Worm (Caenorhabditis elegans) whole organism, dauer: Measurements from ENCODE around the gene nhr-78.

Source experiments
- unc-62 ChIP-seq: sonication (generic microtip); optimal IDR thresholded peaks from 2 replicates; lab custom pipeline; 2017; ENCODE audit warnings: missing biosample characterization, missing genetic modification reagents, missing genetic modification characterization

nhr-78 gene

ce11 chrIV:4277694-4278093 is at the start of gene nhr-78:
nhr-78 (minus strand) TSS chrIV:4277875.
- TF ChIP-seq unc-62 = no peak

DNA sequence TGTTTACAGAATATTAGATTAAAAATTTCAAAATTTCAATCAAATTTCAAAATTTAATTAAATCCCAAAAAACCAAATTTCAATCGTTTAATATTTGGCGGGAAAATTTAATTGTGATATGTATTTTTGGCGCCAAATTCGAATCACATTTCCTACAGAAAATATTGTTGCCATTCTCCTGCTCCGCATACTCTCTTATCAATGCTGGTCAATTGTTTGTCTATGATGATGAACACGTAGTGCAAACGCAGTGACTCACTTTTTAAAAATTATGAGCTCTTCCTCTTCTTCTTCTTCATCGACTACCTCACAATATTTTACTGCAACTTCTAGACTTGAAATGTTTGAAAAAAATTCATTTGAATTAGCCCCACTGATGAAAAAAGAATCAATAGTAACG is 48.8 kb upstream of the nhr-78 start, which contains the start of gene trpl-2:
TSS of gene trpl-2 (plus strand) at position 210 of the 400 bp plus-strand sequence.
- no peak for TF ChIP-seq unc-62

ce11 chrIV:4319473-4319872 is 41.8 kb upstream of the nhr-78 start:
- no peak for TF ChIP-seq unc-62

DNA sequence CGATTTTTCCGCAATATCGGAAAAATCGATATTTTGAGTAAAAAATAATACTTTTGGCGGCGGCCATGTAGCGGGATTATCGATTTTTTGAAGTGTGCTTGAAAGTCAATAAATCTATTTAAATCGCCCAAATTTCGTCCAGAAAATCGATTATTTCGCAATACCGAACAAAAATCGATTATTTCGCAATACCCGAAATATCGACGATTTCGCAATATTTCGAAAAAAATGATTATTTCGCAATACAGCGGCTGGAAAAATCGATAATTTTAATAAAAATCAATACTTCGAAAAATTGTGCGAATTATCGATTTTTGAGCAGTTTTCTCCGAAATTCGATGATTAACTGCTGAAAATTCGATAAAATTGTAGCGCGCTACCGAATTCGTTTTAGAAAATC is 40.4 kb upstream of the nhr-78 start:
- no peak for TF ChIP-seq unc-62

- TF ChIP-seq unc-62 = no peak
Observed at ce11 chrIV:4317638-4318037, 40.0 kb upstream of the nhr-78 start.

DNA sequence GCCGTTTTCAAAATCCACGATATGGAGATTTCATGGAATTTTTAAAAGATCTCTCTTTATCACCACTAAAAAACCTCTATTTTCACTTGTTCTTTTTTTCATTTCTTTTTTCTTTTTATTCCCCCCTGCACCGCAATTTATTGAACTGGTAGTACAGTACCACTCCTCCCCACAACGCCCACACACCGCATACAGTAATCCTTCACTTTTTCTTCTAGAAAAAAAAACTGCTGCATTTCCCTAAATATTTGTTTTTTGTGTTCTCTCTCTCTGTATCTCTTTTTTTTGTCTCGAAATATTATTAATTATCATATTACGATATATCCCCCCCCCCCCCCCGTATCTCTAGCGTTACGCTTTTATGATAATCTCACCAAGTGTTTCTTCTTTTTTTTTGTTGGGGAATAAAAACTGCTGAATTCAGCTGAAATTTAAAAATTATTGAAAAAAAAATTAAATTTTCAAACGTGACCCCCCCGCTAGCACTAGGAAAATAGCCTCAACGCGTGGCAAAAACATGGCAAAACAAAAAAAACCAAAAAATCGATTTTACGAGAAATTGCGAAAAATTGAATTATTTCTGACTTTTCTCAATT is 39.2 kb upstream of the nhr-78 start, which contains the start of gene Y24D9B.1:
TSS of gene Y24D9B.1 (plus strand) at position 546 of the 596 bp plus-strand sequence.
- no peak for TF ChIP-seq unc-62

ce11 chrIV:4307227-4307946 is 29.7 kb upstream of the nhr-78 start, which contains the start of gene set-9:
set-9 (plus strand) TSS chrIV:4307896.
- no peak for TF ChIP-seq unc-62

DNA sequence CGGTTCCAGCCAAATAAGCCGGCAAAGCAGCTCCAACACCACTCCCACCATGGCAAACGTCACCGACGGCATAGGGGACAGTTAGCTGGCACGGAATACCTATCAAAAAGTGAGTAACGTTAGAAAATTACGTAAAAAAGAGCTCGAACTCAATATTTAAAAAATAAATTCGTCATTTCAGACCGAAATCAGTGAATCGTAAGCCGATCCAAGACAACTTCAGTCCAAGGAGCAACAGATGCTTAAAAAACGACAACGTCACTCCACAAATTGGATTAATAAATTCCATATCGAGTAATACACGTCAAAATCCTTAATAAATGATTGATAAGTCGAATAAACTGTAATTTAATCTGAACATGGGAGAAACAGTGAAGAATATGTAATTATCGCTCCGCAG is 28.6 kb upstream of the nhr-78 start:
- no peak for TF ChIP-seq unc-62

DNA sequence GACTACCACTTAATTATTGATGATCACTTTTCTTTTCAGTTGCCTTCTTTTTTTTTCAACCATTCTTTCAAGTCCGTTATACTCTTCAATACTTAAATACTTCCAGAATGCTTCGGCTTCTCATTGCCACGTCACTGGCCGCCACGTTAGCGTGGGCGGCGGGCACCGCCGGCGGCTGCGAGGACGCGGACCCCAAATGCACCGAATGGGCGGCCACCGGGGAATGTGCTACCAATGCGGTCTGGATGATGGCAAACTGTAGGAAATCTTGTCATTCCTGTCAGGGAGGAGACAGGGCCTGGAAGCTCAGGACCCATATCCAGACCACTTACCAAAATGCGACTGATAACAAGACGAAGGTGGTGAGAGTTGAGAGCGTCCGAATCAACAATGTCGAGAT is 23.5 kb upstream of the nhr-78 start, which contains the start of gene lgc-22:
TSS of gene lgc-22 (plus strand) at position 105 of the 400 bp plus-strand sequence.
- no peak for TF ChIP-seq unc-62

DNA sequence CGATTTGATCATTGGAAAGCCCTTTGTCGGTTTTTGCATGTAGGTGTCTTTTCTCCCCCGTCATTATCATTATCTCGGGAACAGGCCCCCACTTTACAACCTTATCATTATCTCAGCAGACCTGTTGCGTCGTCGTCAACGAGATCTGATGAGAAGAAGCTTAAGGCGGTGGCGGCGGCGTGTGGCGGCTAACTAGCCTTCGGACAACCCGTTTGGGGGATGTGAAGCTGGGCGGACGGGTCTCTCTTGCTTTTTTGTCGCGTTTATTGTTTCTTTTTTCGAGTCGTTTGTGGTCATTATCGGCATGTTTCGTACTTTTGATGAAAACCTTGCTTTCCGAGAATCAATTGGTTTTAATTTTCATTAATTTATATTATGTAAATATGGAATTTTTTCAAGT is 22.3 kb upstream of the nhr-78 start:
- TF ChIP-seq unc-62 = no peak

DNA sequence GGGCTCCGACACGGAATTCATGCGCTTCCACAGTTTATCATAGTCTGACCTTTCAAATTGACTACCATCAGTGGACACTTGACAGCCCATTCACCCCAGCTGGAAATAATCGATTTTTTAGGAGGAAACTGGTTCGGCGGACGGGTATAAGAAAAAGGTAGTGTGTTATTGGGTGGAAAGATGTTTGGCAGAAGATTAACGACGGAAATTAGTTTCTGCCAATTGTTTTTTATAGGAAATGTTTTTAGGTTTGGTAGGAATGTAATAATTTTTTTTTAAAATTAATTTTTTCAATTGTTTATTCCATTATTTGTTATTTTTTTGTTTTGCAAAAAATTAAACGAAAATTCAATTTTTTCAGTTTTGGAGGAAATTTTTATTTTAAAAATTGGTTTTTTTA is 21.3 kb upstream of the nhr-78 start, which contains the start of gene F15E6.9:
TSS of gene F15E6.9 (minus strand) at position 101 of the 400 bp plus-strand sequence.
- TF ChIP-seq unc-62 = no peak

ce11 chrIV:4294552-4294951 is 16.9 kb upstream of the nhr-78 start, which contains the start of gene F15E6.3:
F15E6.3 (plus strand) TSS chrIV:4294895.
- TF ChIP-seq unc-62 = no peak

DNA sequence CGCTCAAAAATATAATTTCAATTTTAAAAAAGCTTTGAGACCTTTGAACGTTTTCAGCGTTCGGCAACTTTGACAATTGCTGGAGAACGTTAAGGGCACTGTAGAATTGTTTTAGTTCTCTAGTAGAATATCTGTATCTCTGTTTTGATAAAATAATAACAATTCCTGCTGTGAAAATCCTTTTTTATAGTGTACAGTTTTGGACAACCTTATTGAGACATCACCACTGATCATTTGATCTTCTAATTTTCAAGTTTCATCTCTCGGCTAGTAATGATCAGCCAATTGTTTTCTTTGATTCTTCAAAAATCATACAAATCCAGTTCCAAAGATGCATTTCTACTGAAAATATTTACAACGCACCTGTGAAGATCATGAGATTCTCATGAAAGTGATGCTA is 14.9 kb upstream of the nhr-78 start, which contains the start of gene F15E6.10:
TSS of gene F15E6.10 (plus strand) at position 301 of the 400 bp plus-strand sequence.
- no peak for TF ChIP-seq unc-62

- no peak for TF ChIP-seq unc-62
Observed at ce11 chrIV:4291174-4291573, 13.5 kb upstream of the nhr-78 start, which contains the start of gene F15E6.4. F15E6.4 (plus strand) TSS chrIV:4291474.

DNA sequence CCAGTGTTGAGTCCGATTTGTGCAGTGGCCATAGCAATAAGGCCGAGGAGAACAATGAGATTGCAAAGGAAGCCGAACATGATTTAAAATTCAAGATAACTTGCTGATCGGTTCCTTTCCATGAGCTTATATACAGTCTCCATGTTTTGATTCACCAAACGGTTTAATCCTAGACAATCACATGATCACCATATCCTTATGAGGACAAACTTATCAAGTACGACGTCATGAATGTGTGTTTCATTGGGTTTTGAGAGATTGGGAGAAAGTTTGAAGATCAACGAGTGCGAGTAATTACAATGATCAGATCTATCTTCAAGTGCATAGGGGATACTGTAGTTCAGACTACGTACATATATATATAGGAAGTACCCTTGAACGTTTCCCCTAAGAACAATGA is 12.8 kb upstream of the nhr-78 start, which contains the start of gene dct-7:
TSS of gene dct-7 (minus strand) at position 101 of the 400 bp plus-strand sequence.
- TF ChIP-seq unc-62 = no peak

ce11 chrIV:4289267-4289666 is 11.6 kb upstream of the nhr-78 start, which contains the start of gene F15E6.5:
F15E6.5 (plus strand) TSS chrIV:4289567.
- no peak for TF ChIP-seq unc-62

ce11 chrIV:4288332-4288731 is 10.7 kb upstream of the nhr-78 start, which contains the start of gene srv-4:
srv-4 (minus strand) TSS chrIV:4288432.
- TF ChIP-seq unc-62 = no peak
